Worm (Caenorhabditis elegans) whole organism, late embryonic: ENCODE data around the gene F25B4.4.

ENCODE experiments used
- T23F11.4 ChIP-seq: fragments of 200-800 bp; sonication (Bioruptor generic); optimal IDR thresholded peaks from 2 replicates; lab custom pipeline; 2018; ENCODE audit warnings: mild to moderate bottlenecking, missing genetic modification characterization, missing compliant biosample characterization
- ama-1 ChIP-seq: fragments of 150-350 bp; optimal IDR thresholded peaks from 2 replicates; lab custom pipeline; 2014
- ceh-2 ChIP-seq: sonication (generic microtip); optimal IDR thresholded peaks from 2 replicates; lab custom pipeline; 2016; ENCODE audit warnings: missing genotype, missing genetic modification characterization, missing compliant biosample characterization
- ceh-31 ChIP-seq: sonication (generic microtip); optimal IDR thresholded peaks from 2 replicates; lab custom pipeline; 2016; ENCODE audit warnings: missing genetic modification characterization, missing compliant biosample characterization
- ceh-34 ChIP-seq: sonication (generic microtip); optimal IDR thresholded peaks from 2 replicates; lab custom pipeline; 2016; ENCODE audit warnings: mild to moderate bottlenecking, missing genetic modification characterization, missing compliant biosample characterization
- elt-2 ChIP-seq: sonication (generic microtip); optimal IDR thresholded peaks from 2 replicates; lab custom pipeline; 2016; ENCODE audit warnings: missing genetic modification reagents, missing genetic modification characterization, missing compliant biosample characterization
- ets-4 ChIP-seq: sonication (generic microtip); optimal IDR thresholded peaks from 2 replicates; lab custom pipeline; 2016; ENCODE audit warnings: missing genetic modification characterization, missing compliant biosample characterization
- eyg-1 ChIP-seq: sonication (generic microtip); optimal IDR thresholded peaks from 2 replicates; lab custom pipeline; 2016; ENCODE audit warnings: missing genotype, missing genetic modification characterization, missing compliant biosample characterization
- fkh-6 ChIP-seq: sonication (generic microtip); optimal IDR thresholded peaks from 2 replicates; lab custom pipeline; 2016; ENCODE audit warnings: missing genetic modification characterization, missing compliant biosample characterization
- gmeb-2 ChIP-seq: sonication (generic microtip); optimal IDR thresholded peaks from 2 replicates; lab custom pipeline; 2016; ENCODE audit warnings: missing genetic modification characterization, inconsistent platforms, missing compliant biosample characterization
- hlh-8 ChIP-seq: sonication (generic microtip); optimal IDR thresholded peaks from 2 replicates; lab custom pipeline; 2016; ENCODE audit warnings: missing genotype, missing genetic modification characterization, missing compliant biosample characterization
- lin-11 ChIP-seq: fragments of 200-800 bp; sonication (Bioruptor generic); optimal IDR thresholded peaks from 2 replicates; lab custom pipeline; 2018; ENCODE audit warnings: mild to moderate bottlenecking, missing genetic modification characterization, missing compliant biosample characterization
- mec-3 ChIP-seq: sonication (generic microtip); optimal IDR thresholded peaks from 2 replicates; lab custom pipeline; 2016; ENCODE audit warnings: borderline replicate concordance, missing genetic modification characterization, missing compliant biosample characterization
- nfya-1 ChIP-seq: sonication (generic microtip); optimal IDR thresholded peaks from 2 replicates; lab custom pipeline; 2017; ENCODE audit warnings: missing genetic modification characterization, mild to moderate bottlenecking, missing compliant biosample characterization, antibody characterized with exemption, moderate library complexity
- npax-4 ChIP-seq: sonication (generic microtip); optimal IDR thresholded peaks from 2 replicates; lab custom pipeline; 2016; ENCODE audit warnings: missing genetic modification characterization, missing compliant biosample characterization
- odd-2 ChIP-seq: sonication (generic microtip); optimal IDR thresholded peaks from 2 replicates; lab custom pipeline; 2017; ENCODE audit warnings: antibody characterized with exemption, mild to moderate bottlenecking, missing genetic modification characterization, missing compliant biosample characterization
- pag-3 ChIP-seq: sonication (generic microtip); optimal IDR thresholded peaks from 2 replicates; lab custom pipeline; 2016; ENCODE audit warnings: missing compliant biosample characterization, missing genetic modification characterization, borderline replicate concordance
- pax-1 ChIP-seq: fragments of 150-350 bp; optimal IDR thresholded peaks from 2 replicates; lab custom pipeline; 2014; ENCODE audit warnings: missing biosample characterization, missing genetic modification characterization
- pha-2 ChIP-seq: sonication (generic microtip); optimal IDR thresholded peaks from 2 replicates; lab custom pipeline; 2017; ENCODE audit warnings: mild to moderate bottlenecking, missing genetic modification characterization, missing compliant biosample characterization
- pha-4 ChIP-seq: fragments of 150-350 bp; optimal IDR thresholded peaks from 2 replicates; lab custom pipeline; 2018; ENCODE audit warnings: missing biosample characterization, missing genetic modification reagents, missing genetic modification characterization
- rnt-1 ChIP-seq: sonication (generic microtip); optimal IDR thresholded peaks from 2 replicates; lab custom pipeline; 2016; ENCODE audit warnings: missing genetic modification characterization, missing compliant biosample characterization
- syd-9 ChIP-seq: sonication (generic microtip); optimal IDR thresholded peaks from 2 replicates; lab custom pipeline; 2016; ENCODE audit warnings: mild to moderate bottlenecking, missing genetic modification characterization, moderate library complexity, missing compliant biosample characterization
- unc-55 ChIP-seq: sonication (generic microtip); optimal IDR thresholded peaks from 2 replicates; lab custom pipeline; 2017; ENCODE audit warnings: missing biosample characterization, missing genetic modification reagents, missing genetic modification characterization
- unc-86 ChIP-seq: sonication (generic microtip); optimal IDR thresholded peaks from 2 replicates; lab custom pipeline; 2016; ENCODE audit warnings: missing genetic modification characterization, missing compliant biosample characterization
- ztf-16 ChIP-seq: sonication (generic microtip); optimal IDR thresholded peaks from 2 replicates; lab custom pipeline; 2017; ENCODE audit warnings: missing genetic modification characterization, missing compliant biosample characterization

F25B4.4 gene

ce11 chrV:5724395-5724794 lies 39.7 kb downstream of the F25B4.4 start:
- no peak for TF ChIP-seq pax-1
- TF ChIP-seq elt-2 (tag; lab: Kevin White, UChicago): no peak
- TF ChIP-seq odd-2: no peak
- TF ChIP-seq hlh-8: no peak
- TF ChIP-seq T23F11.4: no peak
- TF ChIP-seq unc-86: no peak
- TF ChIP-seq fkh-6 (tag; lab: Kevin White, UChicago): no peak
- no peak for TF ChIP-seq ama-1 (lab: Kevin White, UChicago)
- no peak for TF ChIP-seq syd-9 (tag; lab: Kevin White, UChicago)
- no peak for TF ChIP-seq nfya-1 (tag; lab: Kevin White, UChicago)
- no peak for TF ChIP-seq rnt-1 (tag; lab: Kevin White, UChicago)
- no peak for TF ChIP-seq ceh-2

ce11 chrV:5726463-5726862 lies 41.8 kb downstream of the F25B4.4 start, which contains the start of gene K09H11.4:
TSS of gene K09H11.4 (minus strand) at chrV:5726563.
- TF ChIP-seq fkh-6 (tag; lab: Kevin White, UChicago) (no peak), npax-4 (tag; lab: Kevin White, UChicago) (no peak), ets-4 (tag; lab: Kevin White, UChicago) (no peak), pag-3 (tag; lab: Kevin White, UChicago) (no peak)

ce11 chrV:5730783-5731182 lies 46.1 kb downstream of the F25B4.4 start, which contains the start of gene K09H11.15:
TSS of gene K09H11.15 (minus strand) at chrV:5730883.
- TF ChIP-seq pax-1 (no peak), rnt-1 (tag; lab: Kevin White, UChicago) (no peak), pha-2 (no peak), eyg-1 (no peak), unc-55 (GFP tag; lab: Kevin White, UChicago) (no peak), lin-11 (no peak), mec-3 (tag; lab: Kevin White, UChicago) (no peak), gmeb-2 (no peak), pha-4 (tag; lab: Kevin White, UChicago) (no peak), ztf-16 (no peak), ceh-34 (tag; lab: Kevin White, UChicago) (no peak), ceh-31 (tag; lab: Kevin White, UChicago) (no peak)
